Fruit fly (Drosophila melanogaster) whole organism, adult: Measurements from ENCODE around the gene RabGGTa.

Experiments
- CG11617 ChIP-seq: fragments of 200-800 bp; sonication (Bioruptor generic); optimal IDR thresholded peaks from 2 replicates; lab custom pipeline; 2017; ENCODE audit warnings: mild to moderate bottlenecking, missing biosample characterization, missing genetic modification reagents, missing genetic modification characterization
- CG12768 ChIP-seq: fragments of 200-800 bp; sonication (Bioruptor generic); optimal IDR thresholded peaks from 2 replicates; lab custom pipeline; 2017; ENCODE audit warnings: missing biosample characterization, missing genetic modification characterization, mild to moderate bottlenecking, moderate library complexity, missing genetic modification reagents
- CG14711 ChIP-seq: fragments of 200-800 bp; sonication (Bioruptor generic); optimal IDR thresholded peaks from 2 replicates; lab custom pipeline; 2018; ENCODE audit warnings: missing biosample characterization, mild to moderate bottlenecking, missing genetic modification characterization, moderate library complexity
- CG1620 ChIP-seq: fragments of 200-800 bp; sonication (Bioruptor generic); optimal IDR thresholded peaks from 2 replicates; lab custom pipeline; 2016; ENCODE audit warnings: missing biosample characterization, missing genetic modification characterization
- CG33017 ChIP-seq: fragments of 200-800 bp; sonication (Bioruptor generic); optimal IDR thresholded peaks from 2 replicates; lab custom pipeline; 2018; ENCODE audit warnings: missing biosample characterization, mild to moderate bottlenecking, missing genetic modification characterization, moderate library complexity
- CG5204 ChIP-seq: fragments of 200-800 bp; sonication (Bioruptor generic); optimal IDR thresholded peaks from 2 replicates; lab custom pipeline; 2016; ENCODE audit warnings: missing biosample characterization, missing genetic modification characterization
- CG7045 ChIP-seq: fragments of 200-800 bp; sonication (Bioruptor generic); optimal IDR thresholded peaks from 2 replicates; lab custom pipeline; 2017; ENCODE audit warnings: missing biosample characterization, mild to moderate bottlenecking, missing genetic modification characterization
- CG7101 ChIP-seq: fragments of 200-800 bp; sonication (Bioruptor generic); optimal IDR thresholded peaks from 2 replicates; lab custom pipeline; 2018; ENCODE audit warnings: missing biosample characterization, mild to moderate bottlenecking, missing genetic modification characterization, moderate library complexity
- Clk ChIP-seq: fragments of 200-800 bp; sonication (Bioruptor generic); optimal IDR thresholded peaks from 2 replicates; lab custom pipeline; 2017; ENCODE audit warnings: missing biosample characterization, missing genetic modification characterization
- Crg-1 ChIP-seq: fragments of 200-800 bp; sonication (Bioruptor generic); optimal IDR thresholded peaks from 2 replicates; lab custom pipeline; 2016; ENCODE audit warnings: missing biosample characterization, missing genetic modification characterization
- Hr96 ChIP-seq: fragments of 200-800 bp; sonication (Bioruptor generic); optimal IDR thresholded peaks from 2 replicates; lab custom pipeline; 2016; ENCODE audit warnings: missing biosample characterization, missing genetic modification characterization
- Mnt ChIP-seq: fragments of 200-800 bp; sonication (Bioruptor generic); optimal IDR thresholded peaks from 2 replicates; lab custom pipeline; 2016; ENCODE audit warnings: missing biosample characterization, mild to moderate bottlenecking, missing genetic modification characterization
- bab1 ChIP-seq: fragments of 200-800 bp; sonication (Bioruptor generic); optimal IDR thresholded peaks from 3 replicates; lab custom pipeline; 2019; ENCODE audit warnings: missing biosample characterization, mild to moderate bottlenecking, missing genetic modification characterization, moderate library complexity
- cic ChIP-seq: fragments of 200-800 bp; sonication (Bioruptor generic); optimal IDR thresholded peaks from 2 replicates; lab custom pipeline; 2017; ENCODE audit warnings: missing biosample characterization, mild to moderate bottlenecking, missing genetic modification characterization, moderate library complexity
- cnc ChIP-seq, 2 experiments: fragments of >200 bp; optimal IDR thresholded peaks; 2 replicates each; lab custom pipeline; 2017
- kay ChIP-seq: fragments of 200-800 bp; sonication (Bioruptor generic); peaks from one replicate; lab custom pipeline; 2016; ENCODE audit warnings: missing biosample characterization, missing genetic modification characterization, borderline replicate concordance
- ovo ChIP-seq: fragments of 200-800 bp; sonication (Bioruptor generic); optimal IDR thresholded peaks from 2 replicates; lab custom pipeline; 2016; ENCODE audit warnings: missing biosample characterization, missing genetic modification characterization
- pad ChIP-seq: fragments of 200-800 bp; sonication (Bioruptor generic); optimal IDR thresholded peaks from 3 replicates; lab custom pipeline; 2017; ENCODE audit warnings: missing biosample characterization, missing genetic modification characterization, mild to moderate bottlenecking, moderate library complexity, missing genetic modification reagents
- tj ChIP-seq: fragments of 200-800 bp; sonication (Bioruptor generic); optimal IDR thresholded peaks from 3 replicates; lab custom pipeline; 2017; ENCODE audit warnings: missing biosample characterization, mild to moderate bottlenecking, missing genetic modification characterization, moderate library complexity
- toe ChIP-seq: fragments of 200-800 bp; sonication (Bioruptor generic); optimal IDR thresholded peaks from 2 replicates; lab custom pipeline; 2016; ENCODE audit warnings: missing biosample characterization, missing genetic modification characterization

The RabGGTa gene

DNA sequence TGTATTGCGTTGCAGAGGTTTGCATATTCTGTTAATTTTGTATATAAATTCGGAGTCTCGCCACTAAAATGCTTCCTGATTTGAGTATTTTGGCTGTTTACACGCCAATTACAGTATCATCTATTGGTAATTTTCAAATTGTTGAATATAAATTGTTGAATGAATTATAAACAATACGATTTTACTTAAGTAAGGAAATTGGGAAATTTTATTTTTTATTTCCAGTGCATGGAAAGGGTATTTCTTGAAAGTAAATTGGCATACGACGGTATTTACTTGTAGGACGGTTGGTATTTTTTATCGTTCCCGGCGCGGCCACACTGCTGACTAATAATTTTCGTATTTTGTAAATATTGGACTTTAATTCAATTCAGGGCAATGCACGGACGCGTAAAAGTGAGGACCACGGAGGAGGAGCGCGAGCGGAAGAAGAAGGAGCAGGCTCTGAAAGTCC, at the start of gene RabGGTa:
RabGGTa (plus strand) TSS at position 298 of the 454 bp plus-strand sequence.
- TF ChIP-seq ovo (no peak), Crg-1 (no peak), CG14711 (tag; lab: Kevin White, UChicago) (peak; percentile 46), CG11617 (GFP tag; lab: Kevin White, UChicago) (peak; percentile 28), CG5204 (peak; percentile 48), cic (GFP tag; lab: Kevin White, UChicago) (no peak), pad (GFP tag; lab: Kevin White, UChicago) (no peak), toe (GFP tag; lab: Kevin White, UChicago) (no peak), CG1620 (GFP tag; lab: Kevin White, UChicago) (peak; percentile 4), kay (GFP tag; lab: Kevin White, UChicago) (peak; percentile 1), tj (no peak), Mnt (GFP tag; lab: Kevin White, UChicago) (no peak), cnc (optimal IDR thresholded peaks at IDR 0.05; lab: Kevin White, UChicago) (no peak), CG33017 (tag; lab: Kevin White, UChicago) (peak; percentile 36), CG7045 (GFP tag; lab: Kevin White, UChicago) (peak; percentile 52), CG7101 (tag; lab: Kevin White, UChicago) (peak; percentile 45), bab1 (GFP tag; lab: Kevin White, UChicago) (peak; percentile 19), Hr96 (GFP tag; lab: Kevin White, UChicago) (no peak), Clk (no peak), CG12768 (no peak)

DNA sequence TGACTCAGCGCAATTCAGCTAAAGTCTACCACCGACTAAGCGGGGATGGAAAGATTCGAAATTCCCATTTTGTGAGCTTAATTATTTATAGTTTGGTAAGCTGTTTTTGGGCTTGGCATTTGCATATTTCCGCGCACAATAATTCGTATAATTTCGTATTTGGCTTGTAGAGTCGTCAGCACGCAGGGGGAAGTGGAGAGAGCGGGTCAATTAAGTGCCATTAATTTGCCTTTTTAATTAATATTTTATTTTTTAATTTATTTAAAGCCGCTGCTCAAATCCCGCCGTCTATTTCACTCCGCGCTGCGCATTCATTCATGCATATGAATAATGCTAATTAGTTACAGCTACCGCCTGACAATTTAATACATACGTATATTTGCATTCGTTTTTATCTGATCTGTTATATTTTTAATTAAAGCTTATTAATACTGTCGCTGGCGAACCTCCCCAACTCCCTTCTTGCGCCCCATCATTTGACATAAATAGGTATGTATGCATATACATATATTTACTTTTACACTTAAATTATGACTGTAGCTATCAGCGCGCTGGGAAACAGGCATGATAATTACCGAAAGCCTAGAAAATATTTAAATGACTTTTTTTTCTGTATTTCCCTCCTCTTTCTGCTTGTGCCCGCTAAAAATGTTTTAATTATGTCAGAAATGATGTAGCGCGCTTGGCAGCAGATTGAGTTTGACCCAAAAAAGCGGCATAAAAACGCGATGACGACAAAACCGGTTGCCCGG, 47.9 kb upstream of the RabGGTa start:
- no peak for TF ChIP-seq ovo
- TF ChIP-seq tj: peak; percentile 3

DNA sequence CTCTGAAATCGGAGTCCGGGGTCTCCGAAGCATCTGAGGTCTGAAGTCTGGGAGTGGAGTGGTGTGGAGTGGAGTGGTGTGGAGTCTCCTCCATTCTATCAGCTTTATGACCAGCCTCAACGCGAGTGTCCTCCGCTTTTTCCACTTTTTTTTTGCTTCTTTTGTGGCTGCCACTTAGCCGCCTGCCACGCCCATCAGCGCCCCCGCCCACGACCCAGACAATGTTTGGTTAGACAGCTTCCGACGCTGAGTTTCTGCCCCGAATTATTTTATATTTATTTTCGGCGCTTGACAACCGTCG, 47.4 kb upstream of the RabGGTa start:
- no peak for TF ChIP-seq ovo
- no peak for TF ChIP-seq toe (GFP tag; lab: Kevin White, UChicago)
- TF ChIP-seq cnc (optimal IDR thresholded peaks at IDR 0.05; lab: Kevin White, UChicago): no peak
- TF ChIP-seq CG33017 (tag; lab: Kevin White, UChicago): no peak
- no peak for TF ChIP-seq CG7101 (tag; lab: Kevin White, UChicago)
- TF ChIP-seq cic (GFP tag; lab: Kevin White, UChicago): no peak
- no peak for TF ChIP-seq CG5204
- TF ChIP-seq pad (GFP tag; lab: Kevin White, UChicago): no peak
- no peak for TF ChIP-seq CG14711 (tag; lab: Kevin White, UChicago)
- no peak for TF ChIP-seq Clk
- TF ChIP-seq Crg-1: no peak
- TF ChIP-seq kay (GFP tag; lab: Kevin White, UChicago): no peak
- no peak for TF ChIP-seq CG7045 (GFP tag; lab: Kevin White, UChicago)
- no peak for TF ChIP-seq CG11617 (GFP tag; lab: Kevin White, UChicago)

- TF ChIP-seq CG12768 (peak; percentile 63), ovo (peak; percentile 35), Clk (no peak), kay (GFP tag; lab: Kevin White, UChicago) (peak; percentile 62), CG5204 (no peak), CG14711 (tag; lab: Kevin White, UChicago) (no peak), cic (GFP tag; lab: Kevin White, UChicago) (peak; percentile 77), Mnt (GFP tag; lab: Kevin White, UChicago) (peak; percentile 42), Crg-1 (no peak)
Measured at dm6 chr3R:5081671-5082070, 46.2 kb upstream of the RabGGTa start.

DNA sequence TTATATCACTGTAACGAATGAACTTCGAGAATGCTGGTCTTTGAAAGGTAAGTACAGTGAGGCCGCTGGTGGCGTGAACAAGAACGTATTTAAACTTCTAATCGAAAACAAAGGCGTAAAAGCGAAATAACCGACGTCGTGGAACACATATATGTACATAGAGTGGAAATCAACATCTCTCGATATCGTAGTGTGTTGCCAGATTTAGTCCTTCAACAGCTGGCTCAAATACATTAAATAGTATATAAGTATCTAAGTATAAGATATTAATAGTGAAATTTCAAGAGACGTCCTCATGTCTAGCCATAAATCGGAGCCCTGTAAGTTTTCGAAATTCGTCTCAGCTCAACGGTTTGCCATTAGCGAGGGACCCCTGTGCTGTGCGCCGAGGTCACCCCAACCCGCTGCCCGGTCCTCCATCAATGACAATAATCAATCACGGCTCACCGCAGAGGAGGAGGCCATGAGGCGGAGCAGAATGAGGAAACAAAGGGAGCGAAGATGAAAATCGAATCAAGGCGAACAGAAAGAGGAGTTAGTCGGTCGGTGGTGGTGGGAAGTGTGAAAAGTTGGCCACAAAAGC, 44.8 kb upstream of the RabGGTa start:
- TF ChIP-seq CG7045 (GFP tag; lab: Kevin White, UChicago) (no peak), kay (GFP tag; lab: Kevin White, UChicago) (peak; percentile 79)

DNA sequence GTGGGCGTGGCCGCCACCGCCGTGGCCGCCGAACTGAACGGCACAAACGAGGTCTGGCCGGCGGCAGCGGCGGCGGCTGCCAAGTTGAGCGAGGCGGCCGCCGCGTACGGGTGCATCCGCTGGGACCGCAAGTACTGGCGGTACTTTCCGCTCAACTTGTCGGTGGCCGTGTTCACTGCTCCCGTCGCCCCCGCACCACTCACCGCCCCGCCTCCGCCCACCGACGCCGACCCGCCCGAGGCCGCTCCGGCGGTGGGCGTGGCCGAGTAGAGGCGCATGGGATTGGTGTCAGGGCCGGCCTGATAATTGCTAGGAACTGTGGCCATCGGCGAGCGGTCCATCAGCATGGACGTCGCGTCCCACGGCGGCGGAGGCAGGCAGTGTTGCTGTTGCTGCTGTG, 43.5 kb upstream of the RabGGTa start:
- no peak for TF ChIP-seq Hr96 (GFP tag; lab: Kevin White, UChicago)
- TF ChIP-seq pad (GFP tag; lab: Kevin White, UChicago): no peak
- TF ChIP-seq CG7101 (tag; lab: Kevin White, UChicago): no peak
- no peak for TF ChIP-seq CG5204
- TF ChIP-seq CG1620 (GFP tag; lab: Kevin White, UChicago): no peak

dm6 chr3R:5085381-5085780, 42.5 kb upstream of the RabGGTa start:
- no peak for TF ChIP-seq CG7101 (tag; lab: Kevin White, UChicago)
- TF ChIP-seq CG11617 (GFP tag; lab: Kevin White, UChicago): no peak
- no peak for TF ChIP-seq Clk
- no peak for TF ChIP-seq Mnt (GFP tag; lab: Kevin White, UChicago)
- no peak for TF ChIP-seq kay (GFP tag; lab: Kevin White, UChicago)
- TF ChIP-seq CG14711 (tag; lab: Kevin White, UChicago): no peak
- TF ChIP-seq Crg-1: no peak
- no peak for TF ChIP-seq pad (GFP tag; lab: Kevin White, UChicago)
- TF ChIP-seq CG5204: no peak
- no peak for TF ChIP-seq cic (GFP tag; lab: Kevin White, UChicago)
- TF ChIP-seq CG33017 (tag; lab: Kevin White, UChicago): no peak
- no peak for TF ChIP-seq toe (GFP tag; lab: Kevin White, UChicago)
- no peak for TF ChIP-seq CG1620 (GFP tag; lab: Kevin White, UChicago)
- TF ChIP-seq cnc (optimal IDR thresholded peaks at IDR 0.05; lab: Kevin White, UChicago): no peak
